Worm (Caenorhabditis elegans) whole organism, late embryonic: Measurements from ENCODE around the gene srh-52.

ENCODE experiments used
- C38D4.7 ChIP-seq: fragments of 200-800 bp; sonication (Bioruptor generic); optimal IDR thresholded peaks from 2 replicates; lab custom pipeline; 2018; ENCODE audit warnings: mild to moderate bottlenecking, missing genetic modification characterization, moderate library complexity, missing compliant biosample characterization
- F13H6.1 ChIP-seq: sonication (generic microtip); optimal IDR thresholded peaks from 2 replicates; lab custom pipeline; 2016; ENCODE audit warnings: missing genetic modification characterization, missing compliant biosample characterization
- K09A11.1 ChIP-seq: sonication (generic microtip); optimal IDR thresholded peaks from 2 replicates; lab custom pipeline; 2017; ENCODE audit warnings: antibody characterized with exemption, mild to moderate bottlenecking, missing genetic modification characterization, missing compliant biosample characterization; ENCODE audit not compliant: insufficient read depth
- T23F11.4 ChIP-seq: fragments of 200-800 bp; sonication (Bioruptor generic); optimal IDR thresholded peaks from 2 replicates; lab custom pipeline; 2018; ENCODE audit warnings: mild to moderate bottlenecking, missing genetic modification characterization, missing compliant biosample characterization
- ahr-1 ChIP-seq: sonication (generic microtip); optimal IDR thresholded peaks from 2 replicates; lab custom pipeline; 2016; ENCODE audit warnings: missing genetic modification characterization, missing compliant biosample characterization
- ceh-18 ChIP-seq: sonication (generic microtip); optimal IDR thresholded peaks from 2 replicates; lab custom pipeline; 2016; ENCODE audit warnings: missing genetic modification characterization, missing compliant biosample characterization
- ceh-2 ChIP-seq: sonication (generic microtip); optimal IDR thresholded peaks from 2 replicates; lab custom pipeline; 2016; ENCODE audit warnings: missing genotype, missing genetic modification characterization, missing compliant biosample characterization
- ceh-22 ChIP-seq: sonication (generic microtip); optimal IDR thresholded peaks from 2 replicates; lab custom pipeline; 2017; ENCODE audit warnings: missing biosample characterization, missing genetic modification characterization
- ceh-31 ChIP-seq: sonication (generic microtip); optimal IDR thresholded peaks from 2 replicates; lab custom pipeline; 2016; ENCODE audit warnings: missing genetic modification characterization, missing compliant biosample characterization
- ceh-34 ChIP-seq: sonication (generic microtip); optimal IDR thresholded peaks from 2 replicates; lab custom pipeline; 2016; ENCODE audit warnings: mild to moderate bottlenecking, missing genetic modification characterization, missing compliant biosample characterization
- ceh-6 ChIP-seq: fragments of 200-800 bp; sonication (Bioruptor generic); optimal IDR thresholded peaks from 2 replicates; lab custom pipeline; 2018; ENCODE audit warnings: mild to moderate bottlenecking, missing genetic modification characterization, missing compliant biosample characterization
- dmd-4 ChIP-seq: sonication (generic microtip); optimal IDR thresholded peaks from 2 replicates; lab custom pipeline; 2016; ENCODE audit warnings: borderline replicate concordance, missing genetic modification characterization, missing compliant biosample characterization
- elt-2 ChIP-seq: sonication (generic microtip); optimal IDR thresholded peaks from 2 replicates; lab custom pipeline; 2016; ENCODE audit warnings: missing genetic modification reagents, missing genetic modification characterization, missing compliant biosample characterization
- elt-4 ChIP-seq: sonication (generic microtip); optimal IDR thresholded peaks from 2 replicates; lab custom pipeline; 2016; ENCODE audit warnings: missing genetic modification characterization, missing compliant biosample characterization
- ets-4 ChIP-seq: sonication (generic microtip); optimal IDR thresholded peaks from 2 replicates; lab custom pipeline; 2016; ENCODE audit warnings: missing genetic modification characterization, missing compliant biosample characterization
- fkh-10 ChIP-seq: fragments of 150-350 bp; optimal IDR thresholded peaks from 2 replicates; lab custom pipeline; 2014; ENCODE audit warnings: missing biosample characterization, missing genetic modification reagents, missing genetic modification characterization
- gmeb-2 ChIP-seq: sonication (generic microtip); optimal IDR thresholded peaks from 2 replicates; lab custom pipeline; 2016; ENCODE audit warnings: missing genetic modification characterization, inconsistent platforms, missing compliant biosample characterization
- hlh-13 ChIP-seq: fragments of 200-800 bp; sonication (Bioruptor generic); optimal IDR thresholded peaks from 2 replicates; lab custom pipeline; 2018; ENCODE audit warnings: mild to moderate bottlenecking, missing genetic modification characterization, missing compliant biosample characterization
- hlh-6 ChIP-seq: sonication (generic microtip); optimal IDR thresholded peaks from 2 replicates; lab custom pipeline; 2016; ENCODE audit warnings: missing genotype, missing genetic modification characterization, missing compliant biosample characterization
- hlh-8 ChIP-seq: sonication (generic microtip); optimal IDR thresholded peaks from 2 replicates; lab custom pipeline; 2016; ENCODE audit warnings: missing genotype, missing genetic modification characterization, missing compliant biosample characterization
- lim-6 ChIP-seq: sonication (generic microtip); optimal IDR thresholded peaks from 2 replicates; lab custom pipeline; 2016; ENCODE audit warnings: missing genetic modification characterization, missing compliant biosample characterization
- lin-11 ChIP-seq: fragments of 200-800 bp; sonication (Bioruptor generic); optimal IDR thresholded peaks from 2 replicates; lab custom pipeline; 2018; ENCODE audit warnings: mild to moderate bottlenecking, missing genetic modification characterization, missing compliant biosample characterization
- nfya-1 ChIP-seq: sonication (generic microtip); optimal IDR thresholded peaks from 2 replicates; lab custom pipeline; 2017; ENCODE audit warnings: missing genetic modification characterization, mild to moderate bottlenecking, missing compliant biosample characterization, antibody characterized with exemption, moderate library complexity
- nhr-11 ChIP-seq: fragments of 150-350 bp; optimal IDR thresholded peaks from 2 replicates; lab custom pipeline; 2014; ENCODE audit warnings: missing biosample characterization, missing genetic modification characterization
- nhr-232 ChIP-seq: sonication (generic microtip); optimal IDR thresholded peaks from 2 replicates; lab custom pipeline; 2016; ENCODE audit warnings: missing genetic modification characterization, missing compliant biosample characterization
- pag-3 ChIP-seq: sonication (generic microtip); optimal IDR thresholded peaks from 2 replicates; lab custom pipeline; 2016; ENCODE audit warnings: missing compliant biosample characterization, missing genetic modification characterization, borderline replicate concordance
- pha-2 ChIP-seq: sonication (generic microtip); optimal IDR thresholded peaks from 2 replicates; lab custom pipeline; 2017; ENCODE audit warnings: mild to moderate bottlenecking, missing genetic modification characterization, missing compliant biosample characterization
- pha-4 ChIP-seq: fragments of 150-350 bp; optimal IDR thresholded peaks from 2 replicates; lab custom pipeline; 2018; ENCODE audit warnings: missing biosample characterization, missing genetic modification reagents, missing genetic modification characterization
- pqm-1 ChIP-seq: sonication (generic microtip); optimal IDR thresholded peaks from 2 replicates; lab custom pipeline; 2016; ENCODE audit warnings: missing genetic modification characterization, missing compliant biosample characterization
- pros-1 ChIP-seq: fragments of 150-350 bp; optimal IDR thresholded peaks from 2 replicates; lab custom pipeline; 2014; ENCODE audit warnings: missing biosample characterization, missing genetic modification reagents, missing genetic modification characterization
- sdc-2 ChIP-seq: sonication (generic microtip); optimal IDR thresholded peaks from 2 replicates; lab custom pipeline; 2016; ENCODE audit warnings: missing genotype, missing genetic modification characterization, missing compliant biosample characterization
- sox-2 ChIP-seq: fragments of 200-800 bp; sonication (Bioruptor generic); IDR thresholded peaks from 2 replicates; pipeline ENCODE4 v1.3.6; 2022; ENCODE audit warnings: missing genetic modification reagents, missing genetic modification characterization, missing compliant biosample characterization
- sox-4 ChIP-seq: sonication (generic microtip); optimal IDR thresholded peaks from 2 replicates; lab custom pipeline; 2017; ENCODE audit warnings: mild to moderate bottlenecking, missing genetic modification characterization, inconsistent platforms, missing compliant biosample characterization
- tbx-2 ChIP-seq: sonication (generic microtip); optimal IDR thresholded peaks from 2 replicates; lab custom pipeline; 2016; ENCODE audit warnings: missing genetic modification characterization, missing compliant biosample characterization
- ttx-3 ChIP-seq: sonication (generic microtip); optimal IDR thresholded peaks from 2 replicates; lab custom pipeline; 2016; ENCODE audit warnings: missing genetic modification reagents, missing genetic modification characterization, missing compliant biosample characterization
- unc-3 ChIP-seq, 2 experiments: fragments of 200-800 bp in 1 of 2; sonication (Bioruptor generic) in 1 of 2; sonication (generic microtip) in 1 of 2; conservative IDR thresholded peaks in 1 of 2; optimal IDR thresholded peaks in 1 of 2; 2 replicates each; pipeline versions ENCODE4 v1.3.6 to Lab custom; 2016 to 2022; ENCODE audit warnings: missing compliant biosample characterization in 2 of 2, missing genetic modification characterization in 2 of 2, missing genetic modification reagents in 1 of 2
- unc-42 ChIP-seq: sonication (generic microtip); optimal IDR thresholded peaks from 2 replicates; lab custom pipeline; 2016; ENCODE audit warnings: missing genotype, missing genetic modification characterization, missing compliant biosample characterization
- unc-55 ChIP-seq: sonication (generic microtip); optimal IDR thresholded peaks from 2 replicates; lab custom pipeline; 2017; ENCODE audit warnings: missing biosample characterization, missing genetic modification reagents, missing genetic modification characterization
- zip-5 ChIP-seq: sonication (generic microtip); optimal IDR thresholded peaks from 2 replicates; lab custom pipeline; 2016; ENCODE audit warnings: missing genetic modification characterization, missing compliant biosample characterization

srh-52 gene

ce11 chrV:15417822-15418221 is 41.7 kb upstream of the srh-52 start, which contains the start of gene T06E6.10:
Gene T06E6.10, plus strand, starts transcription at chrV:15418122.
- TF ChIP-seq ceh-22 (tag; lab: Kevin White, UChicago) (no peak), dmd-4 (no peak), pros-1 (tag; lab: Kevin White, UChicago) (no peak), zip-5 (no peak), pag-3 (tag; lab: Kevin White, UChicago) (no peak), elt-2 (tag; lab: Kevin White, UChicago) (no peak), unc-55 (GFP tag; lab: Kevin White, UChicago) (no peak), ahr-1 (tag; lab: Kevin White, UChicago) (no peak), pqm-1 (tag; lab: Kevin White, UChicago) (no peak), ttx-3 (tag; lab: Kevin White, UChicago) (no peak), sox-4 (no peak), ets-4 (tag; lab: Kevin White, UChicago) (no peak), unc-42 (no peak), elt-4 (tag; lab: Kevin White, UChicago) (no peak)

ce11 chrV:15415951-15416350 is 39.8 kb upstream of the srh-52 start, which contains the start of gene srh-265:
Gene srh-265, plus strand, starts transcription at chrV:15416251.
- no peak for TF ChIP-seq hlh-13 (GFP tag; lab: Kevin White, UChicago)
- no peak for TF ChIP-seq unc-42
- TF ChIP-seq hlh-6 (tag; lab: Kevin White, UChicago) = no peak
- TF ChIP-seq fkh-10 = no peak
- no peak for TF ChIP-seq C38D4.7 (GFP tag; lab: Kevin White, UChicago)
- TF ChIP-seq ceh-18 (tag; lab: Kevin White, UChicago) = no peak
- TF ChIP-seq nhr-232 (tag; lab: Kevin White, UChicago) = no peak
- TF ChIP-seq ceh-6 (GFP tag; lab: Kevin White, UChicago) = no peak
- TF ChIP-seq ceh-31 (tag; lab: Kevin White, UChicago) = no peak
- TF ChIP-seq gmeb-2 (tag; lab: Kevin White, UChicago) = no peak
- no peak for TF ChIP-seq ceh-34 (tag; lab: Kevin White, UChicago)
- TF ChIP-seq unc-55 (GFP tag; lab: Kevin White, UChicago) = no peak
- no peak for TF ChIP-seq hlh-8 (tag; lab: Kevin White, UChicago)
- TF ChIP-seq nhr-11 (tag; lab: Kevin White, UChicago) = no peak
- no peak for TF ChIP-seq pros-1 (tag; lab: Kevin White, UChicago)
- TF ChIP-seq lin-11 (tag; lab: Kevin White, UChicago) = no peak
- TF ChIP-seq unc-3 (GFP tag; conservative IDR thresholded peaks at IDR 0.05; lab: Robert Waterston, UW) = no peak
- no peak for TF ChIP-seq unc-3 (tag; optimal IDR thresholded peaks at IDR 0.05; lab: Kevin White, UChicago)
- TF ChIP-seq tbx-2 (tag; lab: Kevin White, UChicago) = no peak
- no peak for TF ChIP-seq pha-2 (tag; lab: Kevin White, UChicago)

ce11 chrV:15413847-15414246 is 37.7 kb upstream of the srh-52 start, which contains the start of gene srh-264:
Gene srh-264, plus strand, starts transcription at chrV:15414147.
- TF ChIP-seq lim-6 (no peak), T23F11.4 (GFP tag; lab: Kevin White, UChicago) (no peak)

ce11 chrV:15412625-15413024 is 36.5 kb upstream of the srh-52 start, which contains the start of gene srbc-63:
Gene srbc-63, minus strand, starts transcription at chrV:15412725.
- TF ChIP-seq nfya-1 (tag; lab: Kevin White, UChicago) (no peak), ceh-2 (tag; lab: Kevin White, UChicago) (no peak), F13H6.1 (tag; lab: Kevin White, UChicago) (no peak), lim-6 (no peak), pqm-1 (tag; lab: Kevin White, UChicago) (no peak), ahr-1 (tag; lab: Kevin White, UChicago) (no peak), sox-2 (GFP tag; lab: Robert Waterston, UW) (no peak), K09A11.1 (tag; lab: Kevin White, UChicago) (no peak), sdc-2 (tag; lab: Kevin White, UChicago) (no peak), elt-2 (tag; lab: Kevin White, UChicago) (no peak), pha-4 (tag; lab: Kevin White, UChicago) (no peak)
